Fruit fly (Drosophila melanogaster): ENCODE results near the gene CG13692.

CG13692 gene

DNA sequence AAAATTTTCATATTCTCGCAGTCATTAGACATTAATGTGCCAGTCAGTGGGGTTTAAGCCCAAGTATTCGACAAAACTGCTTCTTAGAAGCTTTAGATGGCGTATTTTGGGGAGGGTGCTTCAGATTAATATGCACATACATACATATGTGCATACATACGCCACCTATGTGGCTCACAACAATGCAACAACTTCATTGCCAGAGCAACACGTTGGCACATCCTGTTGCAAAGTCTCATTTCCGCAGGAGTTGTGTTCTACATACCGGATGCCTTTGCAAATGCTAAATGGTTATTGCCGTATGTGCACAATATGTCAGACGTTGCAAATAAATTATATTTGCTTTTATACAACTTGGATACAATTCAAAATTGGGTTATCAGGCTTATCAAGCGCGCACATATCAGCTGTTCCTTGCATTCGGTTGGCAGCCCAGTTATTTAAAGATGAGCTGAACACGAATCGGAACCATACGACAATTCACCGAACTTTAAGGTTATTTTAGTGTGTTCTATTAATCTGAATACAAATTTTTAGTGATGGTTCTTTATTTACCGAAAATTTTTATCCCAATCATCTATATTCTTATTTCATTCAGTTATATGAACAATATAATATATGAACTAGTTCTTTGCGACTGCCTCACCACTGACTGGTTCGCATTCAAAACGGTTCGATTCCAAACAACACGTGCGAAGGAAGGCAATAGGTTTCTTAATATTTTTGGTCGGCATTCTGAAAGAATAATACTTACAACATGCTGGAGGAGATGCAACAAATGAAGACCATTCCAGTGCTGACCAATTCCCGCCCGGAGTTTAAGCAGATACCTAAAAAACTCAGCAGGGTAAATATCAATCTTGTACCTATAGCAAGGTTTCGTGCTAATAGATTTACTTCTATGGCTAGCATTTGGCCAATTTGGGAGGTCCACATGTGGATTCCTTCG lies 17.7 kb upstream of the CG13692 start, which contains the start of gene Polr1B (continued):
- TF ChIP-seq CG17186 (GFP tag; optimal IDR thresholded peaks at IDR 0.05) (no peak), Nf-YC (tag; optimal IDR thresholded peaks at IDR 0.05) (no peak), E2f2 (GFP tag; IDR thresholded peaks at IDR 0.05) (peak; percentile 93), mam (GFP tag; optimal IDR thresholded peaks at IDR 0.05) (no peak), Hmx (GFP tag; optimal IDR thresholded peaks at IDR 0.05) (no peak), dati (GFP tag; IDR thresholded peaks at IDR 0.05) (no peak), row (GFP tag; IDR thresholded peaks at IDR 0.05) (peak; percentile 84), D19B (GFP tag; optimal IDR thresholded peaks at IDR 0.05) (no peak), Vsx1 (GFP tag; optimal IDR thresholded peaks at IDR 0.05) (no peak), CG13424 (tag; optimal IDR thresholded peaks at IDR 0.05) (peak; percentile 31), pfk (GFP tag; optimal IDR thresholded peaks at IDR 0.05) (no peak), zfh1 (GFP tag; IDR thresholded peaks at IDR 0.05) (no peak), bowl (GFP tag; IDR thresholded peaks at IDR 0.05) (no peak), al (GFP tag; IDR thresholded peaks at IDR 0.05) (no peak), nau (GFP tag; optimal IDR thresholded peaks at IDR 0.05) (no peak), CG9932 (GFP tag; IDR thresholded peaks at IDR 0.05) (peak; percentile 6; the same call in 1 of the 2 replicates), zfh2 (GFP tag; optimal IDR thresholded peaks at IDR 0.05) (no peak), ara (GFP tag; IDR thresholded peaks at IDR 0.05) (no peak), trem (tag; optimal IDR thresholded peaks at IDR 0.05) (peak; percentile 100), CG2875 (GFP tag; optimal IDR thresholded peaks at IDR 0.05) (no peak), CG11723 (GFP tag; optimal IDR thresholded peaks at IDR 0.05) (no peak), CG12391 (tag; optimal IDR thresholded peaks at IDR 0.05) (peak; percentile 50), GATAe (GFP tag; conservative IDR thresholded peaks at IDR 0.05) (no peak), Mes4 (GFP tag; optimal IDR thresholded peaks at IDR 0.05) (no peak), fd102C (GFP tag; optimal IDR thresholded peaks at IDR 0.05) (no peak), Sin3A (optimal IDR thresholded peaks at IDR 0.05) (peak; percentile 68), Atf3 (GFP tag; optimal IDR thresholded peaks at IDR 0.05) (no peak), slou (GFP tag; optimal IDR thresholded peaks at IDR 0.05) (no peak), repo (GFP tag; optimal IDR thresholded peaks at IDR 0.05) (no peak), pros (GFP tag; optimal IDR thresholded peaks at IDR 0.05) (no peak), Camta (GFP tag; optimal IDR thresholded peaks at IDR 0.05) (no peak), CG17359 (tag; optimal IDR thresholded peaks at IDR 0.05) (no peak), vfl (GFP tag; optimal IDR thresholded peaks at IDR 0.05) (no peak), CG10147 (GFP tag; optimal IDR thresholded peaks at IDR 0.05) (no peak), ewg (GFP tag; optimal IDR thresholded peaks at IDR 0.05) (no peak), CG34224 (GFP tag; IDR thresholded peaks at IDR 0.05; ENCODE audit: partially characterized antibody) (peak; percentile 59; the same call in 1 of the 3 replicates), twi (tag; optimal IDR thresholded peaks at IDR 0.05) (peak; percentile 1), Hmr (GFP tag; optimal IDR thresholded peaks at IDR 0.05) (no peak), CG18262 (tag; optimal IDR thresholded peaks at IDR 0.05) (peak; percentile 24), Dip3 (GFP tag; optimal IDR thresholded peaks at IDR 0.05) (no peak), Awh (GFP tag; IDR thresholded peaks at IDR 0.05) (no peak), bbx (GFP tag; IDR thresholded peaks at IDR 0.05; ENCODE audit: partially characterized antibody) (no peak), lilli (GFP tag; optimal IDR thresholded peaks at IDR 0.05) (peak; percentile 16), dan (GFP tag; IDR thresholded peaks at IDR 0.05) (no peak), Sox102F (GFP tag; optimal IDR thresholded peaks at IDR 0.05) (no peak), Dll (GFP tag; IDR thresholded peaks at IDR 0.05; ENCODE audit: partially characterized antibody) (peak; percentile 70; the same call in 3 of the 4 replicates), slbo (GFP tag; IDR thresholded peaks at IDR 0.05) (no peak), CoRest (tag; optimal IDR thresholded peaks at IDR 0.05) (no peak)

Data from whole organism, embryonic.